Fruit fly (Drosophila melanogaster) whole organism, embryonic: ENCODE measurements around the gene asun.

Source experiments
- Blimp-1 ChIP-seq: fragments of 200-800 bp; sonication (Bioruptor generic); optimal IDR thresholded peaks from 3 replicates; lab custom pipeline; 2018; ENCODE audit warnings: missing biosample characterization, missing genetic modification characterization, mild to moderate bottlenecking, moderate library complexity, missing genetic modification reagents
- CG11085 ChIP-seq: fragments of 200-800 bp; sonication (Bioruptor generic); IDR thresholded peaks from 2 replicates; pipeline ENCODE4 v1.3.6; 2022; ENCODE audit warnings: missing biosample characterization, missing genetic modification characterization
- CG11695 ChIP-seq: fragments of 200-800 bp; sonication (Bioruptor generic); IDR thresholded peaks from 3 replicates; pipeline ENCODE4 v1.3.6; 2022; ENCODE audit warnings: missing biosample characterization, missing genetic modification characterization
- CG12071 ChIP-seq: fragments of 200-800 bp; sonication (Bioruptor generic); optimal IDR thresholded peaks from 3 replicates; lab custom pipeline; 2018; ENCODE audit warnings: missing biosample characterization, mild to moderate bottlenecking, missing genetic modification characterization
- CG12155 ChIP-seq: fragments of 200-800 bp; sonication (Bioruptor generic); optimal IDR thresholded peaks from 3 replicates; lab custom pipeline; 2016; ENCODE audit warnings: missing biosample characterization, missing genetic modification characterization
- CG13775 ChIP-seq: fragments of 200-800 bp; sonication (Bioruptor generic); optimal IDR thresholded peaks from 3 replicates; lab custom pipeline; 2017; ENCODE audit warnings: missing biosample characterization, mild to moderate bottlenecking, missing genetic modification characterization
- CG15601 ChIP-seq: fragments of 200-800 bp; sonication (Bioruptor generic); optimal IDR thresholded peaks from 3 replicates; lab custom pipeline; 2019; ENCODE audit warnings: missing biosample characterization, mild to moderate bottlenecking, missing genetic modification characterization, moderate library complexity
- CG18764 ChIP-seq: fragments of 200-800 bp; sonication (Bioruptor generic); optimal IDR thresholded peaks from 3 replicates; lab custom pipeline; 2016; ENCODE audit warnings: missing biosample characterization, missing genetic modification characterization
- CG2875 ChIP-seq: fragments of 200-800 bp; sonication (Bioruptor generic); optimal IDR thresholded peaks from 2 replicates; lab custom pipeline; 2017; ENCODE audit warnings: missing biosample characterization, mild to moderate bottlenecking, missing genetic modification characterization, missing genetic modification reagents
- CG3163 ChIP-seq: fragments of 200-800 bp; sonication (Bioruptor generic); optimal IDR thresholded peaks from 3 replicates; lab custom pipeline; 2016; ENCODE audit warnings: missing biosample characterization, missing genetic modification characterization
- CG42726 ChIP-seq: fragments of 200-800 bp; sonication (Bioruptor generic); IDR thresholded peaks from 2 replicates; pipeline ENCODE4 v1.3.6; 2022; ENCODE audit warnings: missing biosample characterization, missing genetic modification characterization; ENCODE audit not compliant: partially characterized antibody
- CG4424 ChIP-seq: fragments of 200-800 bp; sonication (Bioruptor generic); optimal IDR thresholded peaks from 3 replicates; lab custom pipeline; 2016; ENCODE audit warnings: missing biosample characterization, missing genetic modification characterization
- CG5245 ChIP-seq: fragments of 200-800 bp; sonication (Bioruptor generic); optimal IDR thresholded peaks from 3 replicates; lab custom pipeline; 2016; ENCODE audit warnings: missing biosample characterization, missing genetic modification characterization
- CG7786 ChIP-seq: fragments of 200-800 bp; sonication (Bioruptor generic); optimal IDR thresholded peaks from 2 replicates; lab custom pipeline; 2016; ENCODE audit warnings: missing biosample characterization, missing genetic modification characterization
- CG9876 ChIP-seq: fragments of 200-800 bp; sonication (Bioruptor generic); optimal IDR thresholded peaks from 2 replicates; lab custom pipeline; 2016; ENCODE audit warnings: missing biosample characterization, missing genetic modification characterization
- D ChIP-seq, 2 experiments: fragments of 200-800 bp in 1 of 2; fragments of >200 bp in 1 of 2; sonication (Bioruptor generic) in 1 of 2; optimal IDR thresholded peaks; 2 replicates in 1 of 2; 3 replicates in 1 of 2; lab custom pipeline; 2017; ENCODE audit warnings: mild to moderate bottlenecking in 1 of 2, missing biosample characterization in 1 of 2, missing genetic modification characterization in 1 of 2, missing genetic modification reagents in 1 of 2
- D19A ChIP-seq: fragments of 200-800 bp; optimal IDR thresholded peaks from 3 replicates; lab custom pipeline; 2019; ENCODE audit warnings: missing biosample characterization, mild to moderate bottlenecking, missing genetic modification characterization, moderate library complexity
- HmgZ ChIP-seq: fragments of 200-800 bp; sonication (Bioruptor generic); optimal IDR thresholded peaks from 2 replicates; lab custom pipeline; 2018; ENCODE audit warnings: missing biosample characterization, mild to moderate bottlenecking, missing genetic modification characterization
- Hr78 ChIP-seq, 2 experiments: fragments of 200-800 bp in 1 of 2; fragments of >200 bp in 1 of 2; sonication (Bioruptor generic) in 1 of 2; optimal IDR thresholded peaks; 2 replicates each; lab custom pipeline; 2017 to 2019; ENCODE audit warnings: missing biosample characterization in 2 of 2, missing genetic modification characterization in 2 of 2, mild to moderate bottlenecking in 1 of 2, moderate library complexity in 1 of 2
- MTF-1 ChIP-seq: fragments of 200-800 bp; sonication (Bioruptor generic); optimal IDR thresholded peaks from 2 replicates; lab custom pipeline; 2018; ENCODE audit warnings: missing biosample characterization, mild to moderate bottlenecking, missing genetic modification characterization, borderline replicate concordance
- Mes4 ChIP-seq: fragments of 200-800 bp; sonication (Bioruptor generic); optimal IDR thresholded peaks from 2 replicates; lab custom pipeline; 2016; ENCODE audit warnings: missing biosample characterization, missing genetic modification characterization
- Pdp1 ChIP-seq, 2 experiments: fragments of 200-800 bp; sonication (Bioruptor generic); optimal IDR thresholded peaks; 3 replicates each; lab custom pipeline; 2016; ENCODE audit warnings: missing biosample characterization in 2 of 2, missing genetic modification characterization in 2 of 2, mild to moderate bottlenecking in 1 of 2, moderate library complexity in 1 of 2
- Spps ChIP-seq: fragments of 200-800 bp; sonication (Bioruptor generic); optimal IDR thresholded peaks from 2 replicates; lab custom pipeline; 2018; ENCODE audit warnings: missing biosample characterization, mild to moderate bottlenecking, missing genetic modification characterization
- Trl ChIP-seq, 3 experiments: fragments of >200 bp in 2 of 3; fragments of 200-800 bp in 1 of 3; sonication (Bioruptor generic) in 1 of 3; optimal IDR thresholded peaks; 2 replicates in 1 of 3; 3 replicates in 2 of 3; lab custom pipeline; 2016 to 2017; ENCODE audit warnings: missing biosample characterization in 1 of 3, missing genetic modification characterization in 1 of 3
- Vsx1 ChIP-seq: fragments of 200-800 bp; sonication (Bioruptor generic); optimal IDR thresholded peaks from 2 replicates; lab custom pipeline; 2017; ENCODE audit warnings: missing biosample characterization, mild to moderate bottlenecking, missing genetic modification characterization, missing genetic modification reagents
- Xrp1 ChIP-seq: fragments of 200-800 bp; sonication (Bioruptor generic); IDR thresholded peaks from 2 replicates; pipeline ENCODE4 v1.3.6; 2022; ENCODE audit warnings: missing biosample characterization, missing genetic modification characterization
- al ChIP-seq: fragments of 200-800 bp; sonication (Bioruptor generic); IDR thresholded peaks from 2 replicates; pipeline ENCODE4 v1.3.6; 2022; ENCODE audit warnings: missing biosample characterization, missing genetic modification characterization
- cad ChIP-seq: fragments of >200 bp; optimal IDR thresholded peaks from 2 replicates; lab custom pipeline; 2017; ENCODE audit warnings: missing biosample characterization, missing genetic modification characterization
- cg ChIP-seq: fragments of 200-800 bp; sonication (Bioruptor generic); optimal IDR thresholded peaks from 3 replicates; lab custom pipeline; 2019; ENCODE audit warnings: missing biosample characterization, mild to moderate bottlenecking, missing genetic modification characterization, moderate library complexity
- fd102C ChIP-seq: fragments of 200-800 bp; sonication (Bioruptor generic); optimal IDR thresholded peaks from 2 replicates; lab custom pipeline; 2018; ENCODE audit warnings: missing biosample characterization, mild to moderate bottlenecking, missing genetic modification characterization, moderate library complexity
- gcm2 ChIP-seq: fragments of 200-800 bp; sonication (Bioruptor generic); optimal IDR thresholded peaks from 2 replicates; lab custom pipeline; 2016; ENCODE audit warnings: missing biosample characterization, missing genetic modification characterization
- grn ChIP-seq: fragments of 200-800 bp; sonication (Bioruptor generic); optimal IDR thresholded peaks from 3 replicates; lab custom pipeline; 2017; ENCODE audit warnings: missing biosample characterization, missing genetic modification characterization
- ken ChIP-seq: fragments of 200-800 bp; sonication (Bioruptor generic); IDR thresholded peaks from 3 replicates; pipeline ENCODE4 v1.3.6; 2022; ENCODE audit warnings: missing biosample characterization, missing genetic modification characterization
- kni ChIP-seq: fragments of 200-800 bp; sonication (Bioruptor generic); optimal IDR thresholded peaks from 3 replicates; lab custom pipeline; 2017; ENCODE audit warnings: mild to moderate bottlenecking, missing biosample characterization, missing genetic modification reagents, missing genetic modification characterization
- mirr ChIP-seq: fragments of 200-800 bp; sonication (Bioruptor generic); optimal IDR thresholded peaks from 3 replicates; lab custom pipeline; 2018; ENCODE audit warnings: missing biosample characterization, mild to moderate bottlenecking, missing genetic modification characterization
- phol ChIP-seq: fragments of 200-800 bp; sonication (Bioruptor generic); optimal IDR thresholded peaks from 3 replicates; lab custom pipeline; 2018; ENCODE audit warnings: missing biosample characterization, mild to moderate bottlenecking, missing genetic modification characterization, moderate library complexity
- pros ChIP-seq: fragments of 200-800 bp; sonication (Bioruptor generic); optimal IDR thresholded peaks from 3 replicates; lab custom pipeline; 2019; ENCODE audit warnings: missing biosample characterization, mild to moderate bottlenecking, missing genetic modification characterization, moderate library complexity
- pum ChIP-seq: fragments of 200-800 bp; sonication (Bioruptor generic); optimal IDR thresholded peaks from 2 replicates; lab custom pipeline; 2016; ENCODE audit warnings: missing biosample characterization, missing genetic modification characterization
- ranshi ChIP-seq: fragments of 200-800 bp; sonication (Bioruptor generic); IDR thresholded peaks from 2 replicates; pipeline ENCODE4 v1.3.6; 2022; ENCODE audit warnings: missing biosample characterization, missing genetic modification characterization
- repo ChIP-seq: fragments of 200-800 bp; sonication (Bioruptor generic); optimal IDR thresholded peaks from 2 replicates; lab custom pipeline; 2016; ENCODE audit warnings: missing biosample characterization, missing genetic modification characterization
- ro ChIP-seq: fragments of 200-800 bp; sonication (Bioruptor generic); IDR thresholded peaks from 2 replicates; pipeline ENCODE4 v1.3.6; 2022; ENCODE audit warnings: missing biosample characterization, missing genetic modification characterization
- sens ChIP-seq: fragments of 200-800 bp; sonication (Bioruptor generic); peaks from one replicate; lab custom pipeline; 2016; ENCODE audit warnings: missing biosample characterization, missing genetic modification characterization
- slp2 ChIP-seq: fragments of 200-800 bp; sonication (Bioruptor generic); optimal IDR thresholded peaks from 2 replicates; lab custom pipeline; 2016; ENCODE audit warnings: missing biosample characterization, missing genetic modification characterization
- stwl ChIP-seq: fragments of 200-800 bp; sonication (Bioruptor generic); optimal IDR thresholded peaks from 3 replicates; lab custom pipeline; 2018; ENCODE audit warnings: missing biosample characterization, mild to moderate bottlenecking, missing genetic modification characterization, moderate library complexity
- sug ChIP-seq: fragments of 200-800 bp; optimal IDR thresholded peaks from 2 replicates; lab custom pipeline; 2019; ENCODE audit warnings: missing biosample characterization, mild to moderate bottlenecking, missing genetic modification characterization, moderate library complexity
- tll ChIP-seq, 2 experiments: fragments of 200-800 bp in 1 of 2; fragments of >200 bp in 1 of 2; sonication (Bioruptor generic) in 1 of 2; optimal IDR thresholded peaks; 2 replicates each; lab custom pipeline; 2017 to 2019; ENCODE audit warnings: missing biosample characterization in 2 of 2, missing genetic modification characterization in 2 of 2, mild to moderate bottlenecking in 1 of 2, moderate library complexity in 1 of 2

asun gene

DNA sequence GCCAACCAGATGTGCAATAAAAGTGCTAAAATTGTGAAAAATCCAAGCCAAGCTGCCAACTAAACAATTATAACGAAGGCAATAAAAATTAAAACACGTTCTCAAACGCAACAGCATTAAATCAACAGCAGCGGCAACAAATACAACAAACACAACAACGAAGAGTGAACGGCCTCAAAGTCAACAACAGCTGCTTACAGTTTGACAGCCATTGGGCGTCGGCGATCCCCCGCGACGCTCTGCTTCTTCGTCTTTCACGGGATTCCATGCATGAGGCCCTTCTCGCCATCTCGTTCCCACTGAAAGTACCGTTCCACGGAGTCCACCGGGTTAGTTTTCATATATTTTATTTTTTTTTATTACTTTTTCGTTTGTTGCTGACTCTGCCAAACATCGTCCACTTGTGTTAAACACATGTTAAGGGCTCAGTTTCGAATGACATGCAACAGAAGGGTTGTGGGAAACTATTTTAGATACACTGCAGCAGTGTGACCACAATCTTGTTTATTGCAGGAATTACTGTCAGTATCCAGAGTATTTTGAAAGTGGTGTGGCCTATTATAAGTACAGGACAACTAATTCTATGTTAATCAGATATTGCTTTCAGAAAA, 18.1 kb downstream of the asun start (continued):
- no peak for TF ChIP-seq CG12071 (GFP tag; lab: Kevin White, UChicago)
- peak; percentile 24 for TF ChIP-seq Xrp1 (GFP tag; lab: Robert Waterston, UW)
- TF ChIP-seq CG3163 = peak; percentile 1
- TF ChIP-seq cad (GFP tag; lab: Kevin White, UChicago) = peak; percentile 88
- peak; percentile 7 for TF ChIP-seq fd102C (GFP tag; lab: Kevin White, UChicago)
- TF ChIP-seq pum (GFP tag; lab: Kevin White, UChicago) = no peak
- TF ChIP-seq MTF-1 (GFP tag; lab: Kevin White, UChicago) = no peak
- TF ChIP-seq CG11695 (GFP tag; lab: Robert Waterston, UW) = no peak
- no peak for TF ChIP-seq al
- no peak for TF ChIP-seq CG12155 (GFP tag; lab: Kevin White, UChicago)
- no peak for TF ChIP-seq slp2 (GFP tag; lab: Kevin White, UChicago)

DNA sequence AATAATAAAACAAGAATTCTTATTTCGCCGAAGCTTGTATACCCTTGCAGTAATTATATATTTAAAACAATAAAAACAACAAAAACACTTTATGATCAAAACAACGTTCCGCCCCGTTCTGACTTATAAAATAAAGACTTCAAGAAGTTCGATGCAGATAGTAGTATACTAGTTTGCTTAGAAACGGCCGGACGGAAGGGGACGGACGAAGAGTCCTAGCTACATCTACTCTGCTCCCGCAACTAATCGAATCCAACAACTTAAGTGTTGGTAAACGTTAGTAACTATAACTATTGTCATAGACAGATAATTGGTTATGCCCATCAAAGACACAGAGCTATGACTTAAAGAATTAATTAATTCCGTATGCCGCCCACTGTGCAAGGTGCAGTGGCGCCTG, 20.4 kb downstream of the asun start:
- no peak for TF ChIP-seq ken (GFP tag; lab: Robert Waterston, UW)
- peak; percentile 3 for TF ChIP-seq phol (tag; lab: Kevin White, UChicago)
- no peak for TF ChIP-seq ranshi (GFP tag; lab: Robert Waterston, UW)
- peak; percentile 61 for TF ChIP-seq D19A (tag; lab: Kevin White, UChicago)
- TF ChIP-seq sens (GFP tag; lab: Kevin White, UChicago) = peak; percentile 60
- TF ChIP-seq Blimp-1 = no peak
- TF ChIP-seq CG13775 (GFP tag; lab: Kevin White, UChicago) = no peak
- no peak for TF ChIP-seq D (optimal IDR thresholded peaks at IDR 0.05; lab: Kevin White, UChicago)
- peak; percentile 11 for TF ChIP-seq D (GFP tag; optimal IDR thresholded peaks at IDR 0.05; lab: Kevin White, UChicago)
- TF ChIP-seq Spps = no peak
- no peak for TF ChIP-seq repo (GFP tag; lab: Kevin White, UChicago)
- TF ChIP-seq tll (GFP tag; optimal IDR thresholded peaks at IDR 0.05; lab: Kevin White, UChicago) = no peak
- no peak for TF ChIP-seq CG18764 (GFP tag; lab: Kevin White, UChicago)
- TF ChIP-seq CG42726 (GFP tag; lab: Robert Waterston, UW) = no peak
- no peak for TF ChIP-seq Mes4 (GFP tag; lab: Kevin White, UChicago)
- no peak for TF ChIP-seq CG5245 (GFP tag; lab: Kevin White, UChicago)
- no peak for TF ChIP-seq CG9876
- 0 out of 2 replicates have a peak, but pooled peaks have one; percentile 7 for TF ChIP-seq Xrp1 (GFP tag; lab: Robert Waterston, UW)
- no peak for TF ChIP-seq CG7786

- TF ChIP-seq sug (peak; percentile 40), kni (GFP tag; lab: Kevin White, UChicago) (peak; percentile 9), HmgZ (tag; lab: Kevin White, UChicago) (peak; percentile 8), CG2875 (GFP tag; lab: Kevin White, UChicago) (no peak), Trl (optimal IDR thresholded peaks at IDR 0.05; lab: Kevin White, UChicago) (peak; percentile 54 to 58), Trl (GFP tag; optimal IDR thresholded peaks at IDR 0.05; lab: Kevin White, UChicago) (no peak), stwl (peak; percentile 3), mirr (GFP tag; lab: Kevin White, UChicago) (peak; percentile 39), ro (GFP tag; lab: Robert Waterston, UW) (no peak), gcm2 (GFP tag; lab: Kevin White, UChicago) (no peak), Vsx1 (GFP tag; lab: Kevin White, UChicago) (peak; percentile 76), CG12155 (GFP tag; lab: Kevin White, UChicago) (peak; percentile 78), Hr78 (GFP tag; optimal IDR thresholded peaks at IDR 0.05; lab: Kevin White, UChicago) (peak in 1 of 2 experiments; percentile 97), grn (GFP tag; lab: Kevin White, UChicago) (peak; percentile 50), pros (GFP tag; lab: Kevin White, UChicago) (peak; percentile 55), CG11085 (GFP tag; lab: Robert Waterston, UW) (no peak), CG3163 (peak; percentile 8), CG4424 (GFP tag; lab: Kevin White, UChicago) (no peak), cg (GFP tag; lab: Kevin White, UChicago) (peak; percentile 90), CG15601 (tag; lab: Kevin White, UChicago) (no peak), Pdp1 (GFP tag; optimal IDR thresholded peaks at IDR 0.05; lab: Kevin White, UChicago) (peak in 1 of 2 experiments; percentile 9)
Observed at dm6 chr3R:16284901-16285300, 20.8 kb downstream of the asun start.
